Fruit fly (Drosophila melanogaster): ENCODE measurements around the gene SmydA-2.
A peak's percentile ranks its signal among the peaks of the same experiment; 100 is the strongest.

DNA sequence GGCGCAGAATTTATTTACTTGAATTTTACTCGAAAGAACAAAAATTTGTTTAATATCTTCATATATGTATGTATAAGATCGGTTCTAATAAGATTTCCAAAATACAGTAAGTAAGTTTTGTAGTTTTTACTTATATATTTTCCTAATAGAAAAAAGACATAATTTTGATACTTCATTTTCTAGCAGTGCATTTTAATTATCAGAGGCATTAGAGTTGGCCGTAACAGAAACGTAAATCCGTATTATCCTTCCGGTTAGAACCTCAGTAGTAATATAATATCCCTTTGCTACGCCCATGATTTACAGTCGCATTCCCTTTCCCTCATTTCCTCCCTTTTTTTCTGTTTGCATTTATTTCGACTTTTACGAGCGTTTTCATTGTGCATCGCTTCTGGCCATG lies 26.3 kb downstream of the SmydA-2 start:
- no peak for TF ChIP-seq salr (GFP tag; optimal IDR thresholded peaks at IDR 0.05)
- peak; percentile 48 for TF ChIP-seq Met (GFP tag; optimal IDR thresholded peaks at IDR 0.05)
- no peak for TF ChIP-seq CG6163 (GFP tag; IDR thresholded peaks at IDR 0.05)
- TF ChIP-seq lz (GFP tag; optimal IDR thresholded peaks at IDR 0.05): peak; percentile 24
- TF ChIP-seq Sox102F (GFP tag; optimal IDR thresholded peaks at IDR 0.05): peak; percentile 5
- TF ChIP-seq cyc (GFP tag; optimal IDR thresholded peaks at IDR 0.05): no peak
- no peak for TF ChIP-seq Hr38 (GFP tag; optimal IDR thresholded peaks at IDR 0.05)
- no peak for TF ChIP-seq CG4318 (GFP tag; optimal IDR thresholded peaks at IDR 0.05)
